Worm (Caenorhabditis elegans): ENCODE results near the gene K06A9.3.
A peak's percentile ranks its signal among the peaks of the same experiment; 100 is the strongest.

Gene K06A9.3

ce11 chrX:1541072-1541471 is 5.9 kb upstream of the K06A9.3 start (continued):
- no peak for TF ChIP-seq tag-97 (GFP tag; IDR thresholded peaks at IDR 0.05)
- TF ChIP-seq set-16 (GFP tag; IDR thresholded peaks at IDR 0.05): no peak
- TF ChIP-seq ama-1 (optimal IDR thresholded peaks at IDR 0.05): no peak
- no peak for TF ChIP-seq nhr-48 (tag; optimal IDR thresholded peaks at IDR 0.05)
- no peak for TF ChIP-seq aha-1 (tag)
- TF ChIP-seq dve-1 (tag; optimal IDR thresholded peaks at IDR 0.05; ENCODE audit: insufficient read depth): peak; percentile 58
- no peak for TF ChIP-seq cey-2 (tag; optimal IDR thresholded peaks at IDR 0.05; ENCODE audit: borderline replicate concordance, insufficient read depth)
- no peak for TF ChIP-seq zfp-2 (tag; optimal IDR thresholded peaks at IDR 0.05)
- TF ChIP-seq dpl-1 (GFP tag; optimal IDR thresholded peaks at IDR 0.05): no peak
- no peak for TF ChIP-seq unc-62 (GFP tag; optimal IDR thresholded peaks at IDR 0.05 in 1 of 2)
- TF ChIP-seq unc-62 (tag; optimal IDR thresholded peaks at IDR 0.05): no peak
- TF ChIP-seq madf-9 (GFP tag; conservative IDR thresholded peaks at IDR 0.05): no peak
- TF ChIP-seq duxl-1 (tag; optimal IDR thresholded peaks at IDR 0.05; ENCODE audit: poor library complexity): no peak
- TF ChIP-seq zag-1 (tag; optimal IDR thresholded peaks at IDR 0.05): no peak
- no peak for TF ChIP-seq ceh-32 (tag; optimal IDR thresholded peaks at IDR 0.05; ENCODE audit: poor library complexity)
- TF ChIP-seq nhr-237 (tag; optimal IDR thresholded peaks at IDR 0.05): no peak
- no peak for TF ChIP-seq mxl-2 (GFP tag; conservative IDR thresholded peaks at IDR 0.05)
- TF ChIP-seq zfp-3 (GFP tag; conservative IDR thresholded peaks at IDR 0.05): no peak
- TF ChIP-seq nhr-76 (tag; optimal IDR thresholded peaks at IDR 0.05): no peak
- no peak for TF ChIP-seq ctbp-1 (GFP tag; IDR thresholded peaks at IDR 0.05)
- no peak for TF ChIP-seq dmd-8 (GFP tag; IDR thresholded peaks at IDR 0.05)
- TF ChIP-seq ceh-20 (GFP tag; IDR thresholded peaks at IDR 0.05): no peak
- 0 out of 2 replicates have a peak, but pooled peaks have one; percentile 9 for TF ChIP-seq saeg-2 (GFP tag; IDR thresholded peaks at IDR 0.05)
- no peak for TF ChIP-seq daf-16 (GFP tag; optimal IDR thresholded peaks at IDR 0.05)
- TF ChIP-seq daf-16 (tag; optimal IDR thresholded peaks at IDR 0.05): peak; percentile 50
- TF ChIP-seq lin-15B (tag; optimal IDR thresholded peaks at IDR 0.05): no peak
- TF ChIP-seq hlh-30 (tag; optimal IDR thresholded peaks at IDR 0.05; ENCODE audit: insufficient read depth): peak; percentile 7
- no peak for TF ChIP-seq nhr-25 (tag; optimal IDR thresholded peaks at IDR 0.05; ENCODE audit: borderline replicate concordance, insufficient read depth)
- TF ChIP-seq snpc-1.2 (GFP tag; IDR thresholded peaks at IDR 0.05): no peak
- no peak for TF ChIP-seq egl-27 (tag; optimal IDR thresholded peaks at IDR 0.05)
- TF ChIP-seq F37D6.2 (tag; optimal IDR thresholded peaks at IDR 0.05): no peak
- TF ChIP-seq fkh-10 (GFP tag; optimal IDR thresholded peaks at IDR 0.05): no peak
- TF ChIP-seq F44E2.7 (GFP tag; IDR thresholded peaks at IDR 0.05): no peak
- peak; percentile 91 for TF ChIP-seq dmd-6 (GFP tag; IDR thresholded peaks at IDR 0.05)
- TF ChIP-seq ZK337.2 (GFP tag; IDR thresholded peaks at IDR 0.05): no peak
- no peak for TF ChIP-seq Y5F2A.4 (GFP tag; optimal IDR thresholded peaks at IDR 0.05)
- no peak for TF ChIP-seq unc-39 (tag; optimal IDR thresholded peaks at IDR 0.05)
- TF ChIP-seq nhr-6 (tag; optimal IDR thresholded peaks at IDR 0.05): no peak
- TF ChIP-seq hmg-1.1 (GFP tag; IDR thresholded peaks at IDR 0.05): no peak
- no peak for TF ChIP-seq lsy-2 (tag; optimal IDR thresholded peaks at IDR 0.05)

ce11 chrX:1538830-1539229 is 3.7 kb upstream of the K06A9.3 start:
- TF ChIP-seq set-16 (GFP tag; IDR thresholded peaks at IDR 0.05) (peak; percentile 47; the same call in 1 of the 2 replicates), ztf-7 (tag; optimal IDR thresholded peaks at IDR 0.05) (no peak)

ce11 chrX:1536138-1536537 is 977 bp upstream of the K06A9.3 start, which contains the start of gene K06A9.2:
Gene K06A9.2 (plus strand): TSS chrX:1536366.
- TF ChIP-seq lim-7 (GFP tag; IDR thresholded peaks at IDR 0.05): no peak
- TF ChIP-seq daf-16 (GFP tag; optimal IDR thresholded peaks at IDR 0.05): peak in 1 of 2 experiments; percentile 76
- no peak for TF ChIP-seq daf-16 (tag; optimal IDR thresholded peaks at IDR 0.05)
- TF ChIP-seq hlh-30 (tag; optimal IDR thresholded peaks at IDR 0.05; ENCODE audit: insufficient read depth): peak; percentile 55
- TF ChIP-seq hlh-11 (tag; optimal IDR thresholded peaks at IDR 0.05): peak; percentile 56
- TF ChIP-seq D1046.2 (GFP tag; IDR thresholded peaks at IDR 0.05): no peak
- TF ChIP-seq mes-2 (tag; optimal IDR thresholded peaks at IDR 0.05; ENCODE audit: poor library complexity, severe bottlenecking): no peak
- TF ChIP-seq mdt-29 (GFP tag; IDR thresholded peaks at IDR 0.05): no peak
- TF ChIP-seq nhr-11 (tag; optimal IDR thresholded peaks at IDR 0.05): peak; percentile 85
- no peak for TF ChIP-seq F10B5.3 (tag; optimal IDR thresholded peaks at IDR 0.05)
- TF ChIP-seq nhr-28 (tag; optimal IDR thresholded peaks at IDR 0.05): peak; percentile 1
